Worm (Caenorhabditis elegans) whole organism, L1 larva: Measurements from ENCODE around the gene srw-127.

Experiments
- C34B4.2 ChIP-seq: sonication (generic microtip); optimal IDR thresholded peaks from 2 replicates; lab custom pipeline; 2017; ENCODE audit warnings: mild to moderate bottlenecking, missing genetic modification characterization, missing compliant biosample characterization
- F16B12.6 ChIP-seq: fragments of 150-350 bp; optimal IDR thresholded peaks from 2 replicates; lab custom pipeline; 2014; ENCODE audit warnings: missing biosample characterization, missing genetic modification characterization
- Y116A8C.19 ChIP-seq: sonication (generic microtip); optimal IDR thresholded peaks from 2 replicates; lab custom pipeline; 2016; ENCODE audit warnings: missing compliant biosample characterization, missing genetic modification characterization, borderline replicate concordance
- ama-1 ChIP-seq: fragments of 150-350 bp; optimal IDR thresholded peaks from 2 replicates; lab custom pipeline; 2014
- ceh-63 ChIP-seq: fragments of 200-800 bp; sonication (Bioruptor generic); optimal IDR thresholded peaks from 2 replicates; lab custom pipeline; 2018; ENCODE audit warnings: mild to moderate bottlenecking, missing genetic modification characterization, missing compliant biosample characterization
- ceh-8 ChIP-seq: fragments of 200-800 bp; sonication (Bioruptor generic); optimal IDR thresholded peaks from 2 replicates; lab custom pipeline; 2018; ENCODE audit warnings: mild to moderate bottlenecking, missing genetic modification characterization, moderate library complexity, missing compliant biosample characterization
- ceh-90 ChIP-seq: sonication (generic microtip); optimal IDR thresholded peaks from 2 replicates; lab custom pipeline; 2016; ENCODE audit warnings: missing genetic modification characterization, missing compliant biosample characterization
- dpl-1 ChIP-seq, 3 experiments: fragments of 150-350 bp in 2 of 3; sonication (generic microtip) in 1 of 3; optimal IDR thresholded peaks; 2 replicates each; lab custom pipeline; 2014 to 2017; ENCODE audit warnings: missing biosample characterization in 3 of 3, missing genetic modification characterization in 3 of 3, missing genetic modification reagents in 3 of 3
- dsc-1 ChIP-seq: sonication (generic microtip); optimal IDR thresholded peaks from 2 replicates; lab custom pipeline; 2016; ENCODE audit warnings: mild to moderate bottlenecking, missing genetic modification characterization, missing compliant biosample characterization
- efl-1 ChIP-seq, 4 experiments: fragments of 150-350 bp; optimal IDR thresholded peaks in 3 of 4; peaks in 1 of 4; 1 replicate in 1 of 4; 2 replicates in 3 of 4; lab custom pipeline; 2014; ENCODE audit warnings: missing biosample characterization in 2 of 4, missing genetic modification characterization in 2 of 4, missing genetic modification reagents in 2 of 4
- egl-13 ChIP-seq: sonication (generic microtip); optimal IDR thresholded peaks from 2 replicates; lab custom pipeline; 2016; ENCODE audit warnings: missing genotype, missing genetic modification reagents, missing genetic modification characterization, missing compliant biosample characterization
- elt-2 ChIP-seq: sonication (generic microtip); optimal IDR thresholded peaks from 2 replicates; lab custom pipeline; 2016; ENCODE audit warnings: missing genetic modification characterization, mild to moderate bottlenecking, inconsistent platforms, missing compliant biosample characterization, missing genetic modification reagents
- ets-5 ChIP-seq: fragments of 200-800 bp; sonication (Bioruptor generic); IDR thresholded peaks from 2 replicates; pipeline ENCODE4 v1.3.6; 2022; ENCODE audit warnings: missing genetic modification characterization, missing compliant biosample characterization
- fkh-4 ChIP-seq: sonication (generic microtip); optimal IDR thresholded peaks from 2 replicates; lab custom pipeline; 2016; ENCODE audit warnings: missing compliant biosample characterization, missing genetic modification characterization, borderline replicate concordance
- fkh-8 ChIP-seq: sonication (generic microtip); optimal IDR thresholded peaks from 2 replicates; lab custom pipeline; 2016; ENCODE audit warnings: mild to moderate bottlenecking, missing genetic modification characterization, missing compliant biosample characterization
- grh-1 ChIP-seq: fragments of 200-800 bp; sonication (Bioruptor generic); IDR thresholded peaks from 2 replicates; pipeline ENCODE4 v1.3.6; 2022; ENCODE audit warnings: missing genetic modification reagents, missing genetic modification characterization, missing compliant biosample characterization
- hpl-2 ChIP-seq: fragments of 150-350 bp; optimal IDR thresholded peaks from 2 replicates; lab custom pipeline; 2014; ENCODE audit warnings: missing biosample characterization, missing genetic modification reagents, missing genetic modification characterization
- irx-1 ChIP-seq: sonication (generic microtip); optimal IDR thresholded peaks from 2 replicates; lab custom pipeline; 2016; ENCODE audit warnings: missing genetic modification characterization, missing compliant biosample characterization
- isw-1 ChIP-seq: fragments of 200-800 bp; sonication (Bioruptor generic); IDR thresholded peaks from 2 replicates; pipeline ENCODE4 v1.3.6; 2022; ENCODE audit warnings: missing genetic modification characterization, missing compliant biosample characterization
- jun-1 ChIP-seq: fragments of 150-350 bp; optimal IDR thresholded peaks from 2 replicates; lab custom pipeline; 2014; ENCODE audit warnings: missing biosample characterization, missing genetic modification reagents, missing genetic modification characterization
- lin-35 ChIP-seq, 2 experiments: fragments of 150-350 bp; optimal IDR thresholded peaks; 2 replicates each; lab custom pipeline; 2014; ENCODE audit warnings: missing biosample characterization in 2 of 2, missing genetic modification characterization in 2 of 2, missing genetic modification reagents in 2 of 2
- lin-39 ChIP-seq: fragments of 150-350 bp; optimal IDR thresholded peaks from 2 replicates; lab custom pipeline; 2014; ENCODE audit warnings: missing biosample characterization, missing genetic modification reagents, missing genetic modification characterization
- lir-3 ChIP-seq: sonication (generic microtip); optimal IDR thresholded peaks from 2 replicates; lab custom pipeline; 2016; ENCODE audit warnings: mild to moderate bottlenecking, missing genetic modification characterization, moderate library complexity, missing compliant biosample characterization; ENCODE audit not compliant: poor library complexity
- mab-9 ChIP-seq: fragments of 200-800 bp; sonication (Bioruptor generic); IDR thresholded peaks from 2 replicates; pipeline ENCODE4 v1.3.6; 2022; ENCODE audit warnings: missing genetic modification reagents, missing genetic modification characterization, missing compliant biosample characterization
- mef-2 ChIP-seq: fragments of 150-350 bp; optimal IDR thresholded peaks from 2 replicates; lab custom pipeline; 2014; ENCODE audit warnings: missing biosample characterization, missing genetic modification characterization
- nhr-19 ChIP-seq: fragments of 200-800 bp; sonication (Bioruptor generic); conservative IDR thresholded peaks from 2 replicates; pipeline ENCODE4 v1.3.6; 2022; ENCODE audit warnings: missing genetic modification characterization, missing compliant biosample characterization
- nhr-20 ChIP-seq: sonication (generic microtip); optimal IDR thresholded peaks from 2 replicates; lab custom pipeline; 2016; ENCODE audit warnings: mild to moderate bottlenecking, missing genetic modification characterization, missing compliant biosample characterization
- nhr-28 ChIP-seq: fragments of 150-350 bp; optimal IDR thresholded peaks from 2 replicates; lab custom pipeline; 2014; ENCODE audit warnings: missing biosample characterization, missing genetic modification characterization
- nhr-47 ChIP-seq: sonication (generic microtip); optimal IDR thresholded peaks from 2 replicates; lab custom pipeline; 2016; ENCODE audit warnings: mild to moderate bottlenecking, missing genetic modification characterization, moderate library complexity, missing compliant biosample characterization
- nhr-71 ChIP-seq: sonication (generic microtip); optimal IDR thresholded peaks from 2 replicates; lab custom pipeline; 2016; ENCODE audit warnings: mild to moderate bottlenecking, missing genetic modification characterization, moderate library complexity, missing compliant biosample characterization
- nhr-76 ChIP-seq: sonication (generic microtip); optimal IDR thresholded peaks from 2 replicates; lab custom pipeline; 2017; ENCODE audit warnings: missing biosample characterization, missing genetic modification characterization
- nhr-90 ChIP-seq: sonication (generic microtip); optimal IDR thresholded peaks from 2 replicates; lab custom pipeline; 2016; ENCODE audit warnings: mild to moderate bottlenecking, missing genetic modification characterization, missing compliant biosample characterization; ENCODE audit not compliant: poor library complexity
- pag-3 ChIP-seq: sonication (generic microtip); optimal IDR thresholded peaks from 2 replicates; lab custom pipeline; 2017; ENCODE audit warnings: missing genetic modification characterization, mild to moderate bottlenecking, missing compliant biosample characterization, antibody characterized with exemption, borderline replicate concordance; ENCODE audit not compliant: insufficient read depth
- pax-3 ChIP-seq: fragments of 200-800 bp; sonication (Bioruptor generic); optimal IDR thresholded peaks from 2 replicates; lab custom pipeline; 2018; ENCODE audit warnings: mild to moderate bottlenecking, missing genetic modification characterization, moderate library complexity, missing compliant biosample characterization
- rnt-1 ChIP-seq: sonication (generic microtip); optimal IDR thresholded peaks from 2 replicates; lab custom pipeline; 2016; ENCODE audit warnings: mild to moderate bottlenecking, missing genetic modification characterization, moderate library complexity, missing compliant biosample characterization
- swsn-7 ChIP-seq: sonication (generic microtip); optimal IDR thresholded peaks from 2 replicates; lab custom pipeline; 2016; ENCODE audit warnings: missing genetic modification characterization, missing compliant biosample characterization
- tbx-2 ChIP-seq: sonication (generic microtip); optimal IDR thresholded peaks from 2 replicates; lab custom pipeline; 2016; ENCODE audit warnings: missing genetic modification characterization, missing compliant biosample characterization
- tlp-1 ChIP-seq: fragments of 150-350 bp; optimal IDR thresholded peaks from 2 replicates; lab custom pipeline; 2014; ENCODE audit warnings: missing biosample characterization, missing genetic modification characterization
- unc-30 ChIP-seq: sonication (generic microtip); optimal IDR thresholded peaks from 2 replicates; lab custom pipeline; 2017; ENCODE audit warnings: missing biosample characterization, missing genetic modification characterization
- vab-15 ChIP-seq: sonication (generic microtip); optimal IDR thresholded peaks from 2 replicates; lab custom pipeline; 2017; ENCODE audit warnings: missing genotype, mild to moderate bottlenecking, missing genetic modification characterization, missing compliant biosample characterization
- xbp-1 ChIP-seq: sonication (generic microtip); optimal IDR thresholded peaks from 2 replicates; lab custom pipeline; 2016; ENCODE audit warnings: missing genetic modification characterization, missing compliant biosample characterization
- zip-4 ChIP-seq: fragments of 200-800 bp; sonication (Bioruptor generic); optimal IDR thresholded peaks from 2 replicates; lab custom pipeline; 2018; ENCODE audit warnings: mild to moderate bottlenecking, missing genetic modification characterization, moderate library complexity, missing compliant biosample characterization

Gene srw-127

ce11 chrV:6993999-6994398, 18.7 kb upstream of the srw-127 start (continued):
- no peak for TF ChIP-seq ceh-8 (GFP tag; lab: Kevin White, UChicago)
- TF ChIP-seq isw-1 (GFP tag; lab: Robert Waterston, UW), result no peak
- TF ChIP-seq nhr-71 (tag; lab: Kevin White, UChicago), result peak; percentile 85
- no peak for TF ChIP-seq tlp-1 (tag; lab: Kevin White, UChicago)
- no peak for TF ChIP-seq ama-1
- no peak for TF ChIP-seq fkh-4 (tag; lab: Kevin White, UChicago)
- no peak for TF ChIP-seq zip-4 (GFP tag; lab: Kevin White, UChicago)
- TF ChIP-seq ceh-63 (GFP tag; lab: Kevin White, UChicago), result no peak
- 0 out of 2 replicates have a peak, but pooled peaks have one; percentile 30 for TF ChIP-seq grh-1 (GFP tag; lab: Robert Waterston, UW)
- TF ChIP-seq fkh-8 (tag; lab: Kevin White, UChicago), result peak; percentile 90
- peak; percentile 45 for TF ChIP-seq nhr-90 (tag; lab: Kevin White, UChicago)
- TF ChIP-seq xbp-1 (tag; lab: Kevin White, UChicago), result peak; percentile 2
- no peak for TF ChIP-seq pax-3 (tag; lab: Kevin White, UChicago)
- no peak for TF ChIP-seq egl-13
- peak; percentile 61 for TF ChIP-seq nhr-47 (tag; lab: Kevin White, UChicago)
- peak; percentile 78 for TF ChIP-seq tbx-2 (tag; lab: Kevin White, UChicago)
- TF ChIP-seq F16B12.6 (tag; lab: Kevin White, UChicago), result no peak
- TF ChIP-seq jun-1 (tag; lab: Kevin White, UChicago), result peak; percentile 25
- peak; percentile 15; the same call in 1 of the 2 replicates for TF ChIP-seq mab-9
- no peak for TF ChIP-seq pag-3
- no peak for TF ChIP-seq nhr-28 (tag; lab: Kevin White, UChicago)
- no peak for TF ChIP-seq efl-1 (optimal IDR thresholded peaks at IDR 0.05; lab: Kevin White, UChicago)
- peak in 1 of 2 experiments; percentile 76 for TF ChIP-seq efl-1 (GFP tag; optimal IDR thresholded peaks at IDR 0.05 in 1 of 2; lab: Kevin White, UChicago)
- peak in 1 of 2 experiments; percentile 74 for TF ChIP-seq lin-35 (GFP tag; optimal IDR thresholded peaks at IDR 0.05; lab: Kevin White, UChicago)
- TF ChIP-seq Y116A8C.19 (tag; lab: Kevin White, UChicago), result no peak
- no peak for TF ChIP-seq lir-3 (tag; lab: Kevin White, UChicago)
- peak; percentile 2 for TF ChIP-seq swsn-7
- TF ChIP-seq ceh-90, result no peak
- TF ChIP-seq elt-2 (tag; lab: Kevin White, UChicago), result peak; percentile 23
- TF ChIP-seq nhr-19, result peak; percentile 72
- TF ChIP-seq mef-2 (tag; lab: Kevin White, UChicago), result no peak
- peak; percentile 30 for TF ChIP-seq hpl-2 (GFP tag; lab: Kevin White, UChicago)
- no peak for TF ChIP-seq rnt-1 (tag; lab: Kevin White, UChicago)
- TF ChIP-seq irx-1 (tag; lab: Kevin White, UChicago), result peak; percentile 29
- TF ChIP-seq dpl-1 (GFP tag; optimal IDR thresholded peaks at IDR 0.05; lab: Kevin White, UChicago), result peak in 1 of 3 experiments; percentile 12
- no peak for TF ChIP-seq C34B4.2 (tag; lab: Kevin White, UChicago)
- TF ChIP-seq lin-39 (tag; lab: Kevin White, UChicago), result no peak
- no peak for TF ChIP-seq unc-30 (tag; lab: Kevin White, UChicago)
- peak; percentile 93 for TF ChIP-seq nhr-20 (tag; lab: Kevin White, UChicago)
- TF ChIP-seq dsc-1 (tag; lab: Kevin White, UChicago), result no peak
- TF ChIP-seq ets-5 (GFP tag; lab: Robert Waterston, UW), result no peak
- no peak for TF ChIP-seq nhr-76
- TF ChIP-seq vab-15, result no peak
